Fruit fly (Drosophila melanogaster) whole organism: ENCODE data around the gene BNIP3.

ENCODE experiments used
- CG8478 ChIP-seq: fragments of >200 bp; optimal IDR thresholded peaks from 2 replicates; lab custom pipeline; 2018; ENCODE audit warnings: inconsistent platforms
- Dll ChIP-seq: fragments of >200 bp; optimal IDR thresholded peaks from 2 replicates; lab custom pipeline; 2017
- EcR ChIP-seq, 2 experiments: fragments of >200 bp; optimal IDR thresholded peaks; 2 replicates each; lab custom pipeline; 2017; ENCODE audit warnings: missing biosample characterization in 2 of 2, missing genetic modification characterization in 2 of 2, missing genetic modification reagents in 2 of 2
- pan ChIP-seq: fragments of >200 bp; optimal IDR thresholded peaks from 2 replicates; lab custom pipeline; 2017
- psq ChIP-seq: fragments of >200 bp; optimal IDR thresholded peaks from 2 replicates; lab custom pipeline; 2017

DNA sequence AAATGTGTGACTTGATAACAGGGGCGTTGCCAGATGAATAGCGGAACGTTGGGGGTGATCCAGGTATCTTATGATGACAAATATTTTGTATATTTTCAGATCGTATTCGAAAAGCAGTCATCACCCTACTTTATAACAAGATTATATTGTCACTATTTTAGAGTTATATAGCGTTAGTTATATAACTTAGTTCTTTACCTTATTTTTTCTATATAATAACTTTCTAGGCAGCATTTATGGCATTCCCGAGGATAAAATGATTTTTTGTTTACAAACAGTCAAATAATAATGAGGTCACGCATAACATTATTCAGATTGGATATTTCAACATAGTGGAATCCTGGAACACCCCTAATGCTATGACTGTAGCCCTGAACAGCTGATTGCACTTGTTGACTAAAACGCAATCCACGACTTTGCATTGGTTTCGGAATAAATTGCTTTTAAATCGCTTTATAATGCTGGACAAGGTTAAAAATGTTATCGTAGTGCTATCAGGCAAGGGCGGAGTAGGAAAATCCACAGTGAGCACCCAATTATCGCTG is 7.1 kb upstream of the BNIP3 start, which contains the start of gene Nubp2:
- no peak for TF ChIP-seq pan (lab: Kevin White, UChicago)
- TF ChIP-seq CG8478: no peak
- no peak for TF ChIP-seq Dll
- TF ChIP-seq psq (lab: Kevin White, UChicago): no peak
- TF ChIP-seq EcR (GFP tag; optimal IDR thresholded peaks at IDR 0.05; lab: Kevin White, UChicago): no peak
